Worm (Caenorhabditis elegans) whole organism, midembryonic: ENCODE measurements around the gene dpyd-1.

Experiments
- cog-1 ChIP-seq: sonication (generic microtip); optimal IDR thresholded peaks from 2 replicates; lab custom pipeline; 2016; ENCODE audit warnings: missing genetic modification characterization, missing compliant biosample characterization
- flt-1 ChIP-seq: fragments of 200-800 bp; sonication (Bioruptor generic); IDR thresholded peaks from 2 replicates; pipeline ENCODE4 v1.3.6; 2022; ENCODE audit warnings: missing genetic modification characterization, missing compliant biosample characterization
- klf-2 ChIP-seq: fragments of 200-800 bp; sonication (Bioruptor generic); conservative IDR thresholded peaks from 2 replicates; pipeline ENCODE4 v1.3.6; 2022; ENCODE audit warnings: missing genetic modification reagents, missing genetic modification characterization, missing compliant biosample characterization

- TF ChIP-seq flt-1 (GFP tag; lab: Robert Waterston, UW) = no peak
- TF ChIP-seq klf-2 (GFP tag; lab: Robert Waterston, UW) = no peak
- no peak for TF ChIP-seq cog-1 (tag; lab: Kevin White, UChicago)
Observed at ce11 chrX:5514346-5514745, 46.7 kb downstream of the dpyd-1 start.
